Fruit fly (Drosophila melanogaster) whole organism, wandering third instar larva: ENCODE measurements around the gene CG11601.

Experiments
- Abd-B ChIP-seq: fragments of >200 bp; optimal IDR thresholded peaks from 2 replicates; lab custom pipeline; 2017; ENCODE audit warnings: missing biosample characterization, missing genetic modification characterization
- CG32264 ChIP-seq: fragments of 200-800 bp; sonication (Bioruptor generic); optimal IDR thresholded peaks from 2 replicates; lab custom pipeline; 2016; ENCODE audit warnings: missing biosample characterization, missing genetic modification characterization
- CG9705 ChIP-seq: fragments of 200-800 bp; sonication (Bioruptor generic); optimal IDR thresholded peaks from 2 replicates; lab custom pipeline; 2018; ENCODE audit warnings: missing biosample characterization, mild to moderate bottlenecking, missing genetic modification characterization
- CrebA ChIP-seq: fragments of 200-800 bp; sonication (Bioruptor generic); optimal IDR thresholded peaks from 2 replicates; lab custom pipeline; 2016; ENCODE audit warnings: missing biosample characterization, mild to moderate bottlenecking, missing genetic modification characterization, borderline replicate concordance
- Dfd ChIP-seq: fragments of >200 bp; optimal IDR thresholded peaks from 2 replicates; lab custom pipeline; 2017; ENCODE audit warnings: missing biosample characterization, missing genetic modification characterization
- Dif ChIP-seq: fragments of 200-275, 200-300 bp; sonication (Bioruptor generic); optimal IDR thresholded peaks from 2 replicates; lab custom pipeline; 2018; ENCODE audit warnings: missing biosample characterization, missing genetic modification characterization; ENCODE audit not compliant: partially characterized antibody
- GATAd ChIP-seq: sonication (Bioruptor generic); optimal IDR thresholded peaks from 2 replicates; lab custom pipeline; 2016; ENCODE audit warnings: missing biosample characterization, missing genetic modification characterization
- HLH106 ChIP-seq: fragments of 200-800 bp; optimal IDR thresholded peaks from 3 replicates; lab custom pipeline; 2019; ENCODE audit warnings: missing biosample characterization, mild to moderate bottlenecking, missing genetic modification characterization, moderate library complexity
- Hnf4 ChIP-seq: fragments of 200-800 bp; sonication (Bioruptor generic); optimal IDR thresholded peaks from 2 replicates; lab custom pipeline; 2016; ENCODE audit warnings: missing biosample characterization, mild to moderate bottlenecking, missing genetic modification characterization
- Hr78 ChIP-seq: fragments of >200 bp; optimal IDR thresholded peaks from 2 replicates; lab custom pipeline; 2017; ENCODE audit warnings: missing biosample characterization, missing genetic modification characterization
- Hr83 ChIP-seq: fragments of 200-300 bp; sonication (Bioruptor generic); optimal IDR thresholded peaks from 2 replicates; lab custom pipeline; 2016; ENCODE audit warnings: missing biosample characterization, mild to moderate bottlenecking, missing genetic modification characterization, moderate library complexity; ENCODE audit not compliant: poor library complexity, severe bottlenecking
- Jra ChIP-seq: sonication (Bioruptor generic); optimal IDR thresholded peaks from 2 replicates; lab custom pipeline; 2016; ENCODE audit warnings: missing biosample characterization, missing genetic modification characterization
- Mio ChIP-seq: sonication (Bioruptor generic); optimal IDR thresholded peaks from 2 replicates; lab custom pipeline; 2016; ENCODE audit warnings: missing biosample characterization, missing genetic modification characterization
- Myc ChIP-seq: fragments of >200 bp; optimal IDR thresholded peaks from 2 replicates; lab custom pipeline; 2017
- N ChIP-seq: fragments of >200 bp; optimal IDR thresholded peaks from 2 replicates; lab custom pipeline; 2018; ENCODE audit warnings: missing biosample characterization, missing external identifiers, missing genetic modification characterization
- OdsH ChIP-seq: fragments of 200-800 bp; sonication (Bioruptor generic); optimal IDR thresholded peaks from 2 replicates; lab custom pipeline; 2016; ENCODE audit warnings: missing biosample characterization, mild to moderate bottlenecking, missing genetic modification characterization
- Rel ChIP-seq, 2 experiments: fragments of 200-800 bp; sonication (Bioruptor generic) in 1 of 2; optimal IDR thresholded peaks; 2 replicates in 1 of 2; 3 replicates in 1 of 2; lab custom pipeline; 2016 to 2019; ENCODE audit warnings: mild to moderate bottlenecking in 2 of 2, missing biosample characterization in 2 of 2, missing genetic modification characterization in 2 of 2, moderate library complexity in 1 of 2
- Sp1 ChIP-seq: fragments of 200-800 bp; sonication (Bioruptor generic); optimal IDR thresholded peaks from 3 replicates; lab custom pipeline; 2019; ENCODE audit warnings: missing biosample characterization, mild to moderate bottlenecking, missing genetic modification characterization, moderate library complexity
- Vsx2 ChIP-seq: fragments of 200-300, 225-300 bp; sonication (Bioruptor generic); optimal IDR thresholded peaks from 2 replicates; lab custom pipeline; 2018; ENCODE audit warnings: missing biosample characterization, missing genetic modification characterization; ENCODE audit not compliant: partially characterized antibody
- br ChIP-seq: fragments of 200-800 bp; sonication (Bioruptor generic); optimal IDR thresholded peaks from 2 replicates; lab custom pipeline; 2016; ENCODE audit warnings: missing biosample characterization, missing genetic modification characterization
- brk ChIP-seq: fragments of 200-800 bp; sonication (Bioruptor generic); optimal IDR thresholded peaks from 2 replicates; lab custom pipeline; 2016; ENCODE audit warnings: missing biosample characterization, mild to moderate bottlenecking, missing genetic modification characterization
- dl ChIP-seq, 2 experiments: fragments of 175-275, 200-275 bp in 1 of 2; fragments of 200-275 bp in 1 of 2; sonication (Bioruptor generic); optimal IDR thresholded peaks; lab custom pipeline; 2018; ENCODE audit warnings: mild to moderate bottlenecking in 2 of 2, missing biosample characterization in 2 of 2, missing genetic modification characterization in 2 of 2, moderate library complexity in 2 of 2; ENCODE audit not compliant: partially characterized antibody in 2 of 2, insufficient read depth in 1 of 2
- dmrt93B ChIP-seq: fragments of 200-800 bp; sonication (Bioruptor generic); optimal IDR thresholded peaks from 2 replicates; lab custom pipeline; 2018; ENCODE audit warnings: missing biosample characterization, mild to moderate bottlenecking, missing genetic modification characterization
- dsf ChIP-seq: sonication (Bioruptor generic); optimal IDR thresholded peaks from 2 replicates; lab custom pipeline; 2016; ENCODE audit warnings: missing biosample characterization, missing genetic modification characterization, borderline replicate concordance
- ey ChIP-seq: fragments of 200-800 bp; sonication (Bioruptor generic); optimal IDR thresholded peaks from 2 replicates; lab custom pipeline; 2016; ENCODE audit warnings: missing biosample characterization, missing genetic modification characterization
- foxo ChIP-seq, 2 experiments: fragments of 200-800 bp; sonication (Bioruptor generic); optimal IDR thresholded peaks; 2 replicates in 1 of 2; 3 replicates in 1 of 2; lab custom pipeline; 2016 to 2017; ENCODE audit warnings: missing biosample characterization in 2 of 2, missing genetic modification characterization in 2 of 2
- fru ChIP-seq: fragments of 200-800 bp; sonication (Bioruptor generic); optimal IDR thresholded peaks from 3 replicates; lab custom pipeline; 2016; ENCODE audit warnings: missing biosample characterization, mild to moderate bottlenecking, missing genetic modification characterization
- h ChIP-seq: fragments of 200-800 bp; sonication (Bioruptor generic); optimal IDR thresholded peaks from 3 replicates; lab custom pipeline; 2016; ENCODE audit warnings: missing biosample characterization, mild to moderate bottlenecking, missing genetic modification characterization
- jim ChIP-seq: fragments of 175-275, 200-325 bp; sonication (Bioruptor generic); optimal IDR thresholded peaks from 2 replicates; lab custom pipeline; 2016; ENCODE audit warnings: missing biosample characterization, mild to moderate bottlenecking, missing genetic modification characterization
- lola ChIP-seq: fragments of >200 bp; optimal IDR thresholded peaks from 2 replicates; lab custom pipeline; 2017; ENCODE audit warnings: missing biosample characterization, missing genetic modification characterization
- pan ChIP-seq: fragments of >200 bp; optimal IDR thresholded peaks from 2 replicates; lab custom pipeline; 2017
- psq ChIP-seq: fragments of 200-800 bp; sonication (Bioruptor generic); optimal IDR thresholded peaks from 3 replicates; lab custom pipeline; 2017; ENCODE audit warnings: missing biosample characterization, mild to moderate bottlenecking, missing genetic modification characterization, moderate library complexity
- rgr ChIP-seq: fragments of 200-800 bp; sonication (Bioruptor generic); optimal IDR thresholded peaks from 3 replicates; lab custom pipeline; 2016; ENCODE audit warnings: missing biosample characterization, mild to moderate bottlenecking, missing genetic modification characterization
- sage ChIP-seq: fragments of 200-800 bp; sonication (Bioruptor generic); optimal IDR thresholded peaks from 2 replicates; lab custom pipeline; 2016; ENCODE audit warnings: missing biosample characterization, mild to moderate bottlenecking, missing genetic modification characterization
- sv ChIP-seq: fragments of 200-800 bp; sonication (Bioruptor generic); optimal IDR thresholded peaks from 3 replicates; lab custom pipeline; 2016; ENCODE audit warnings: missing biosample characterization, missing genetic modification characterization
- tai ChIP-seq: sonication (Bioruptor generic); optimal IDR thresholded peaks from 2 replicates; lab custom pipeline; 2016; ENCODE audit warnings: missing biosample characterization, missing genetic modification characterization
- usp ChIP-seq: fragments of >200 bp; optimal IDR thresholded peaks from 2 replicates; lab custom pipeline; 2017; ENCODE audit warnings: missing biosample characterization, missing genetic modification characterization
- woc ChIP-seq: sonication (Bioruptor generic); optimal IDR thresholded peaks from 2 replicates; lab custom pipeline; 2016; ENCODE audit warnings: missing biosample characterization, mild to moderate bottlenecking, missing genetic modification characterization

CG11601 gene

dm6 chr2L:250507-251215 is 32.4 kb downstream of the CG11601 start, which contains the start of gene kis:
TSS of gene kis (minus strand) at chr2L:250823.
- peak; percentile 5 for TF ChIP-seq OdsH
- no peak for TF ChIP-seq pan (lab: Kevin White, UChicago)
- no peak for TF ChIP-seq sv (GFP tag; lab: Kevin White, UChicago)
- TF ChIP-seq CG32264 (GFP tag; lab: Kevin White, UChicago): no peak
- TF ChIP-seq Sp1: peak; percentile 55
- TF ChIP-seq Hr83 (GFP tag; lab: Kevin White, UChicago): peak; percentile 33
- TF ChIP-seq br: peak; percentile 41
- peak; percentile 95 for TF ChIP-seq psq (GFP tag; lab: Kevin White, UChicago)
- no peak for TF ChIP-seq Rel (GFP tag; optimal IDR thresholded peaks at IDR 0.05; lab: Kevin White, UChicago)
- TF ChIP-seq Rel (tag; optimal IDR thresholded peaks at IDR 0.05; lab: Kevin White, UChicago): peak; percentile 31
- TF ChIP-seq Dfd (GFP tag; lab: Kevin White, UChicago): no peak
- no peak for TF ChIP-seq usp (GFP tag; lab: Kevin White, UChicago)
- TF ChIP-seq Jra: peak; percentile 64
- no peak for TF ChIP-seq Mio (GFP tag; lab: Kevin White, UChicago)
- TF ChIP-seq N (GFP tag; lab: Kevin White, UChicago): no peak
- TF ChIP-seq foxo (GFP tag; optimal IDR thresholded peaks at IDR 0.05; lab: Kevin White, UChicago): peak in 1 of 2 experiments; percentile 48
- no peak for TF ChIP-seq dmrt93B
- TF ChIP-seq CrebA: no peak
- no peak for TF ChIP-seq dl (GFP tag; optimal IDR thresholded peaks at IDR 0.05; lab: Kevin White, UChicago; ENCODE audit: insufficient read depth in 1 of 2, partially characterized antibody in 2 of 2)
- TF ChIP-seq Hnf4 (GFP tag; lab: Kevin White, UChicago): no peak
- peak; percentile 11 for TF ChIP-seq woc (GFP tag; lab: Kevin White, UChicago)
- no peak for TF ChIP-seq brk (GFP tag; lab: Kevin White, UChicago)
- TF ChIP-seq CG9705: peak; percentile 20
- no peak for TF ChIP-seq dsf (GFP tag; lab: Kevin White, UChicago)
- TF ChIP-seq Hr78 (GFP tag; lab: Kevin White, UChicago): no peak
- no peak for TF ChIP-seq sage
- peak; percentile 13 for TF ChIP-seq Myc (lab: Kevin White, UChicago)
- TF ChIP-seq tai (GFP tag; lab: Kevin White, UChicago): no peak
- TF ChIP-seq GATAd (GFP tag; lab: Kevin White, UChicago): no peak
- TF ChIP-seq Vsx2 (GFP tag; lab: Kevin White, UChicago): no peak
- no peak for TF ChIP-seq fru (GFP tag; lab: Kevin White, UChicago)
- no peak for TF ChIP-seq jim (GFP tag; lab: Kevin White, UChicago)
- TF ChIP-seq lola (GFP tag; lab: Kevin White, UChicago): no peak
- peak; percentile 69 for TF ChIP-seq h (GFP tag; lab: Kevin White, UChicago)
- no peak for TF ChIP-seq ey (GFP tag; lab: Kevin White, UChicago)
- no peak for TF ChIP-seq Dif (GFP tag; lab: Kevin White, UChicago)
- TF ChIP-seq Abd-B (GFP tag; lab: Kevin White, UChicago): no peak
- TF ChIP-seq HLH106: peak; percentile 34
- peak; percentile 21 for TF ChIP-seq rgr

dm6 chr2L:249048-249825 is 33.8 kb downstream of the CG11601 start:
- TF ChIP-seq psq (GFP tag; lab: Kevin White, UChicago) (peak; percentile 55), ey (GFP tag; lab: Kevin White, UChicago) (peak; percentile 37), pan (lab: Kevin White, UChicago) (no peak), jim (GFP tag; lab: Kevin White, UChicago) (no peak), Dif (GFP tag; lab: Kevin White, UChicago) (peak; percentile 90), usp (GFP tag; lab: Kevin White, UChicago) (no peak), OdsH (no peak), Myc (lab: Kevin White, UChicago) (no peak), Hnf4 (GFP tag; lab: Kevin White, UChicago) (peak; percentile 27), Jra (peak; percentile 39), GATAd (GFP tag; lab: Kevin White, UChicago) (no peak), N (GFP tag; lab: Kevin White, UChicago) (no peak), Dfd (GFP tag; lab: Kevin White, UChicago) (no peak), dl (GFP tag; optimal IDR thresholded peaks at IDR 0.05; lab: Kevin White, UChicago; ENCODE audit: insufficient read depth in 1 of 2, partially characterized antibody in 2 of 2) (peak; percentile 63 to 83), brk (GFP tag; lab: Kevin White, UChicago) (no peak), br (peak; percentile 52), fru (GFP tag; lab: Kevin White, UChicago) (peak; percentile 40), Rel (GFP tag; optimal IDR thresholded peaks at IDR 0.05; lab: Kevin White, UChicago) (no peak), Rel (tag; optimal IDR thresholded peaks at IDR 0.05; lab: Kevin White, UChicago) (no peak), Mio (GFP tag; lab: Kevin White, UChicago) (no peak), sage (no peak), Vsx2 (GFP tag; lab: Kevin White, UChicago) (no peak), rgr (no peak), foxo (GFP tag; optimal IDR thresholded peaks at IDR 0.05; lab: Kevin White, UChicago) (peak in 1 of 2 experiments; percentile 49), Hr83 (GFP tag; lab: Kevin White, UChicago) (no peak), Abd-B (GFP tag; lab: Kevin White, UChicago) (no peak), woc (GFP tag; lab: Kevin White, UChicago) (peak; percentile 9), HLH106 (no peak)
- TF ChIP-seq, all 38 proteins: peak for 10
